Worm (Caenorhabditis elegans) whole organism, young adult: ENCODE measurements around the gene T04F3.1.
A peak's percentile ranks its signal among the peaks of the same experiment; 100 is the strongest.

ENCODE experiments used
- B0019.2 ChIP-seq: fragments of 200-800 bp; sonication (Bioruptor generic); conservative IDR thresholded peaks from 2 replicates; pipeline ENCODE4 v1.3.6; 2022; ENCODE audit warnings: missing genetic modification reagents, missing genetic modification characterization, missing compliant biosample characterization
- B0035.1 ChIP-seq: sonication (generic microtip); optimal IDR thresholded peaks from 2 replicates; lab custom pipeline; 2016; ENCODE audit warnings: missing genetic modification characterization, mild to moderate bottlenecking, missing compliant biosample characterization, missing genotype, missing genetic modification reagents
- D2030.7 ChIP-seq: fragments of 200-800 bp; sonication (Bioruptor generic); IDR thresholded peaks from 2 replicates; pipeline ENCODE4 v1.3.6; 2022; ENCODE audit warnings: missing genetic modification reagents, missing genetic modification characterization, missing compliant biosample characterization
- F22D6.2 ChIP-seq: sonication (generic microtip); optimal IDR thresholded peaks from 2 replicates; lab custom pipeline; 2016; ENCODE audit warnings: mild to moderate bottlenecking, missing genetic modification characterization, missing compliant biosample characterization
- F33H1.4 ChIP-seq: fragments of 200-800 bp; sonication (Bioruptor generic); IDR thresholded peaks from 2 replicates; pipeline ENCODE4 v1.3.6; 2022; ENCODE audit warnings: missing genetic modification reagents, missing genetic modification characterization, missing compliant biosample characterization
- F39B2.1 ChIP-seq: fragments of 200-800 bp; sonication (Bioruptor generic); IDR thresholded peaks from 2 replicates; pipeline ENCODE4 v1.3.6; 2022; ENCODE audit warnings: missing genetic modification reagents, missing genetic modification characterization, missing compliant biosample characterization
- F55B11.4 ChIP-seq: sonication (generic microtip); optimal IDR thresholded peaks from 2 replicates; lab custom pipeline; 2016; ENCODE audit warnings: missing compliant biosample characterization, missing genetic modification characterization, borderline replicate concordance; ENCODE audit not compliant: insufficient read depth
- F57A8.1 ChIP-seq: fragments of 200-800 bp; sonication (Bioruptor generic); optimal IDR thresholded peaks from 2 replicates; lab custom pipeline; 2018; ENCODE audit warnings: mild to moderate bottlenecking, missing genetic modification characterization, moderate library complexity, missing compliant biosample characterization
- Y53F4B.3 ChIP-seq: fragments of 200-800 bp; sonication (Bioruptor generic); IDR thresholded peaks from 2 replicates; pipeline ENCODE4 v1.3.6; 2022; ENCODE audit warnings: missing genetic modification reagents, missing genetic modification characterization, missing compliant biosample characterization
- Y56A3A.18 ChIP-seq: fragments of 200-800 bp; sonication (Bioruptor generic); IDR thresholded peaks from 2 replicates; pipeline ENCODE4 v1.3.6; 2022; ENCODE audit warnings: missing genetic modification reagents, missing genetic modification characterization, missing compliant biosample characterization
- atf-7 ChIP-seq: sonication (generic microtip); optimal IDR thresholded peaks from 2 replicates; lab custom pipeline; 2017; ENCODE audit warnings: mild to moderate bottlenecking, missing genetic modification characterization, missing compliant biosample characterization
- athp-1 ChIP-seq: sonication (generic microtip); optimal IDR thresholded peaks from 2 replicates; lab custom pipeline; 2017; ENCODE audit warnings: mild to moderate bottlenecking, missing genetic modification characterization, missing compliant biosample characterization
- attf-5 ChIP-seq: fragments of 200-800 bp; sonication (Bioruptor generic); optimal IDR thresholded peaks from 2 replicates; lab custom pipeline; 2018; ENCODE audit warnings: mild to moderate bottlenecking, missing genetic modification characterization, missing compliant biosample characterization
- attf-6 ChIP-seq: fragments of 200-800 bp; sonication (Bioruptor generic); IDR thresholded peaks from 2 replicates; pipeline ENCODE4 v1.3.6; 2022; ENCODE audit warnings: missing genetic modification reagents, missing genetic modification characterization, missing compliant biosample characterization
- cebp-1 ChIP-seq, 2 experiments: fragments of 200-800 bp in 1 of 2; sonication (Bioruptor generic) in 1 of 2; sonication (generic microtip) in 1 of 2; IDR thresholded peaks in 1 of 2; optimal IDR thresholded peaks in 1 of 2; 2 replicates each; pipeline versions ENCODE4 v1.3.6 to Lab custom; 2017 to 2022; ENCODE audit warnings: missing compliant biosample characterization in 2 of 2, missing genetic modification characterization in 2 of 2, mild to moderate bottlenecking in 1 of 2, missing genetic modification reagents in 1 of 2, moderate library complexity in 1 of 2
- ceh-91 ChIP-seq: fragments of 200-800 bp; sonication (Bioruptor generic); IDR thresholded peaks from 2 replicates; pipeline ENCODE4 v1.3.6; 2022; ENCODE audit warnings: missing genetic modification reagents, missing genetic modification characterization, missing compliant biosample characterization
- dox-1 ChIP-seq: fragments of 200-800 bp; sonication (Bioruptor generic); IDR thresholded peaks from 2 replicates; pipeline ENCODE4 v1.3.6; 2022; ENCODE audit warnings: missing genetic modification reagents, missing genetic modification characterization, missing compliant biosample characterization
- egl-44 ChIP-seq: fragments of 200-800 bp; sonication (Bioruptor generic); IDR thresholded peaks from 2 replicates; pipeline ENCODE4 v1.3.6; 2022; ENCODE audit warnings: missing genetic modification reagents, missing genetic modification characterization, missing compliant biosample characterization
- egrh-3 ChIP-seq: fragments of 200-800 bp; sonication (Bioruptor generic); IDR thresholded peaks from 2 replicates; pipeline ENCODE4 v1.3.6; 2022; ENCODE audit warnings: missing genetic modification reagents, missing genetic modification characterization, missing compliant biosample characterization
- ekl-4 ChIP-seq: fragments of 200-800 bp; sonication (Bioruptor generic); IDR thresholded peaks from 2 replicates; pipeline ENCODE4 v1.3.6; 2022; ENCODE audit warnings: missing genetic modification reagents, missing genetic modification characterization, missing compliant biosample characterization
- hrde-1 ChIP-seq: sonication (generic microtip); optimal IDR thresholded peaks from 2 replicates; lab custom pipeline; 2016; ENCODE audit warnings: missing genetic modification characterization, mild to moderate bottlenecking, missing compliant biosample characterization, moderate library complexity, missing genotype, missing genetic modification reagents, borderline replicate concordance
- hsf-1 ChIP-seq: fragments of 200-800 bp; sonication (Bioruptor generic); IDR thresholded peaks from 2 replicates; pipeline ENCODE4 v1.3.6; 2022; ENCODE audit warnings: missing genetic modification reagents, missing genetic modification characterization, missing compliant biosample characterization
- let-607 ChIP-seq, 2 experiments: fragments of 200-800 bp in 1 of 2; sonication (Bioruptor generic) in 1 of 2; sonication (generic microtip) in 1 of 2; optimal IDR thresholded peaks; 2 replicates each; lab custom pipeline; 2016 to 2018; ENCODE audit warnings: mild to moderate bottlenecking in 2 of 2, missing compliant biosample characterization in 2 of 2, missing genetic modification characterization in 2 of 2, moderate library complexity in 2 of 2, missing genotype in 1 of 2
- lin-26 ChIP-seq: fragments of 200-800 bp; sonication (Bioruptor generic); IDR thresholded peaks from 2 replicates; pipeline ENCODE4 v1.3.6; 2022; ENCODE audit warnings: missing genetic modification reagents, missing genetic modification characterization, missing compliant biosample characterization
- lin-40 ChIP-seq: sonication (generic microtip); optimal IDR thresholded peaks from 2 replicates; lab custom pipeline; 2016; ENCODE audit warnings: missing genetic modification characterization, mild to moderate bottlenecking, missing compliant biosample characterization, missing genotype, missing genetic modification reagents
- lsl-1 ChIP-seq: fragments of 200-800 bp; sonication (Bioruptor generic); optimal IDR thresholded peaks from 2 replicates; lab custom pipeline; 2018; ENCODE audit warnings: mild to moderate bottlenecking, missing genetic modification characterization, moderate library complexity, missing compliant biosample characterization
- mel-28 ChIP-seq: sonication (generic microtip); optimal IDR thresholded peaks from 2 replicates; lab custom pipeline; 2016; ENCODE audit warnings: borderline replicate concordance, mild to moderate bottlenecking, missing genetic modification characterization, missing compliant biosample characterization
- nhr-120 ChIP-seq: fragments of 200-800 bp; sonication (Bioruptor generic); IDR thresholded peaks from 2 replicates; pipeline ENCODE4 v1.3.6; 2022; ENCODE audit warnings: missing genetic modification characterization, missing compliant biosample characterization
- nhr-27 ChIP-seq: fragments of 200-800 bp; sonication (Bioruptor generic); optimal IDR thresholded peaks from 2 replicates; lab custom pipeline; 2018; ENCODE audit warnings: mild to moderate bottlenecking, missing genetic modification characterization, moderate library complexity, missing compliant biosample characterization
- nhr-90 ChIP-seq: sonication (generic microtip); optimal IDR thresholded peaks from 2 replicates; lab custom pipeline; 2016; ENCODE audit warnings: missing genotype, mild to moderate bottlenecking, missing genetic modification characterization, missing compliant biosample characterization
- rpc-1 ChIP-seq, 2 experiments: fragments of 150-350 bp in 1 of 2; sonication (generic microtip) in 1 of 2; optimal IDR thresholded peaks; 2 replicates each; lab custom pipeline; 2014 to 2018; ENCODE audit warnings: missing biosample characterization in 1 of 2, missing genetic modification characterization in 1 of 2, missing genetic modification reagents in 1 of 2, missing genotype in 1 of 2
- snpc-1.1 ChIP-seq: sonication (generic microtip); optimal IDR thresholded peaks from 2 replicates; lab custom pipeline; 2017; ENCODE audit warnings: missing genetic modification characterization, mild to moderate bottlenecking, missing compliant biosample characterization, antibody characterized with exemption, moderate library complexity, missing genotype, missing genetic modification reagents; ENCODE audit not compliant: insufficient read depth
- snpc-1.3 ChIP-seq: sonication (generic microtip); optimal IDR thresholded peaks from 2 replicates; lab custom pipeline; 2017; ENCODE audit warnings: missing genetic modification characterization, mild to moderate bottlenecking, missing compliant biosample characterization, antibody characterized with exemption, moderate library complexity, missing genotype, missing genetic modification reagents; ENCODE audit not compliant: insufficient read depth
- snpc-3.4 ChIP-seq: sonication (generic microtip); optimal IDR thresholded peaks from 2 replicates; lab custom pipeline; 2017; ENCODE audit warnings: missing genetic modification characterization, mild to moderate bottlenecking, missing compliant biosample characterization, antibody characterized with exemption, moderate library complexity, missing genotype, missing genetic modification reagents
- snpc-4 ChIP-seq, 5 experiments: fragments of 150-350 bp in 1 of 5; sonication (generic microtip) in 4 of 5; optimal IDR thresholded peaks; 2 replicates each; lab custom pipeline; 2014 to 2018; ENCODE audit warnings: missing genetic modification characterization in 5 of 5, missing biosample characterization in 3 of 5, antibody characterized with exemption in 2 of 5, mild to moderate bottlenecking in 2 of 5, missing compliant biosample characterization in 2 of 5, missing genotype in 2 of 5, moderate library complexity in 2 of 5, missing genetic modification reagents in 1 of 5
- unc-62 ChIP-seq: fragments of 150-350 bp; optimal IDR thresholded peaks from 2 replicates; lab custom pipeline; 2014; ENCODE audit warnings: missing biosample characterization, missing genetic modification reagents, missing genetic modification characterization
- zfh-2 ChIP-seq: fragments of 200-800 bp; sonication (Bioruptor generic); conservative IDR thresholded peaks from 2 replicates; pipeline ENCODE4 v1.3.6; 2022; ENCODE audit warnings: missing genetic modification reagents, missing genetic modification characterization, missing compliant biosample characterization
- ztf-18 ChIP-seq: sonication (generic microtip); optimal IDR thresholded peaks from 2 replicates; lab custom pipeline; 2016; ENCODE audit warnings: missing genotype, mild to moderate bottlenecking, missing genetic modification characterization, missing compliant biosample characterization
- ztf-25 ChIP-seq: fragments of 200-800 bp; sonication (Bioruptor generic); IDR thresholded peaks from 2 replicates; pipeline ENCODE4 v1.3.6; 2022; ENCODE audit warnings: missing genetic modification reagents, missing genetic modification characterization, missing compliant biosample characterization
- ztf-26 ChIP-seq: sonication (generic microtip); optimal IDR thresholded peaks from 2 replicates; lab custom pipeline; 2017; ENCODE audit warnings: missing genetic modification characterization, missing compliant biosample characterization
- ztf-3 ChIP-seq: fragments of 200-800 bp; sonication (Bioruptor generic); optimal IDR thresholded peaks from 2 replicates; lab custom pipeline; 2018; ENCODE audit warnings: mild to moderate bottlenecking, missing genetic modification characterization, missing compliant biosample characterization

The T04F3.1 gene

ce11 chrV:11760371-11760770 is 20.5 kb downstream of the T04F3.1 start, which contains the start of gene T04F3.5 (continued):
- TF ChIP-seq Y53F4B.3 (GFP tag; lab: Robert Waterston, UW), result no peak
- TF ChIP-seq egrh-3 (GFP tag; lab: Robert Waterston, UW), result no peak
- TF ChIP-seq snpc-1.1, result no peak

- TF ChIP-seq snpc-3.4 (tag; lab: Kevin White, UChicago) (peak; percentile 3), let-607 (tag; optimal IDR thresholded peaks at IDR 0.05; lab: Kevin White, UChicago) (peak; percentile 56 to 86), hsf-1 (GFP tag; lab: Robert Waterston, UW) (no peak), snpc-4 (GFP tag; optimal IDR thresholded peaks at IDR 0.05; lab: Kevin White, UChicago) (no peak), snpc-4 (tag; optimal IDR thresholded peaks at IDR 0.05; lab: Kevin White, UChicago) (peak in 1 of 4 experiments; percentile 2), Y56A3A.18 (GFP tag; lab: Robert Waterston, UW) (no peak), attf-6 (GFP tag; lab: Robert Waterston, UW) (no peak), atf-7 (tag; lab: Kevin White, UChicago) (no peak), mel-28 (no peak), D2030.7 (GFP tag; lab: Robert Waterston, UW) (no peak), B0019.2 (GFP tag; lab: Robert Waterston, UW) (no peak), snpc-1.3 (no peak), unc-62 (GFP tag; lab: Kevin White, UChicago) (no peak), F22D6.2 (tag; lab: Kevin White, UChicago) (no peak), ztf-18 (tag; lab: Kevin White, UChicago) (no peak)
Measured at ce11 chrV:11762863-11763262, 23.0 kb downstream of the T04F3.1 start, which contains the start of gene T04F3.4. TSS of gene T04F3.4 (minus strand) at chrV:11763049.

ce11 chrV:11764373-11764954 is 24.6 kb downstream of the T04F3.1 start, which contains the start of the genes F55A11.1 and syx-5:
TSS of gene F55A11.1 (minus strand) at chrV:11764385.
TSS of gene syx-5 (plus strand) at chrV:11764904.
- TF ChIP-seq ceh-91 (GFP tag; lab: Robert Waterston, UW) (no peak), rpc-1 (optimal IDR thresholded peaks at IDR 0.05; lab: Kevin White, UChicago) (no peak), rpc-1 (tag; optimal IDR thresholded peaks at IDR 0.05; lab: Kevin White, UChicago) (no peak), let-607 (tag; optimal IDR thresholded peaks at IDR 0.05; lab: Kevin White, UChicago) (peak; percentile 98), dox-1 (GFP tag; lab: Robert Waterston, UW) (peak; percentile 86), B0035.1 (tag; lab: Kevin White, UChicago) (peak; percentile 7), ztf-26 (peak; percentile 80), egl-44 (no peak), hrde-1 (tag; lab: Kevin White, UChicago) (no peak), ztf-3 (GFP tag; lab: Kevin White, UChicago) (peak; percentile 40), F33H1.4 (GFP tag; lab: Robert Waterston, UW) (peak; percentile 55), cebp-1 (GFP tag; IDR thresholded peaks at IDR 0.05; lab: Robert Waterston, UW) (no peak), cebp-1 (tag; optimal IDR thresholded peaks at IDR 0.05; lab: Kevin White, UChicago) (peak; percentile 74), snpc-3.4 (tag; lab: Kevin White, UChicago) (peak; percentile 1), ekl-4 (GFP tag; lab: Robert Waterston, UW) (peak; percentile 73; the same call in 1 of the 2 replicates), lin-26 (no peak), F57A8.1 (no peak), attf-5 (peak; percentile 67), athp-1 (tag; lab: Kevin White, UChicago) (no peak), F55B11.4 (tag; lab: Kevin White, UChicago) (no peak), D2030.7 (GFP tag; lab: Robert Waterston, UW) (peak; percentile 56; the same call in 1 of the 2 replicates), nhr-90 (tag; lab: Kevin White, UChicago) (no peak), ztf-25 (GFP tag; lab: Robert Waterston, UW) (no peak), lin-40 (tag; lab: Kevin White, UChicago) (peak; percentile 95), nhr-27 (tag; lab: Kevin White, UChicago) (no peak), nhr-120 (GFP tag; lab: Robert Waterston, UW) (no peak), zfh-2 (GFP tag; lab: Robert Waterston, UW) (no peak), attf-6 (GFP tag; lab: Robert Waterston, UW) (no peak), lsl-1 (GFP tag; lab: Kevin White, UChicago) (peak; percentile 97), F39B2.1 (GFP tag; lab: Robert Waterston, UW) (no peak)
